Worm (Caenorhabditis elegans) whole organism, L1 larva: ENCODE results near the gene swsn-1.

Source experiments
- C16A3.4 ChIP-seq: fragments of 150-350 bp; optimal IDR thresholded peaks from 2 replicates; lab custom pipeline; 2014; ENCODE audit warnings: missing biosample characterization, missing genetic modification characterization
- F16B12.6 ChIP-seq: fragments of 150-350 bp; optimal IDR thresholded peaks from 2 replicates; lab custom pipeline; 2014; ENCODE audit warnings: missing biosample characterization, missing genetic modification characterization
- aha-1 ChIP-seq: fragments of 150-350 bp; optimal IDR thresholded peaks from 2 replicates; lab custom pipeline; 2014; ENCODE audit warnings: missing biosample characterization, missing genetic modification characterization
- blmp-1 ChIP-seq: fragments of 150-350 bp; optimal IDR thresholded peaks from 2 replicates; lab custom pipeline; 2014; ENCODE audit warnings: missing biosample characterization, missing genetic modification characterization
- ceh-63 ChIP-seq: fragments of 200-800 bp; sonication (Bioruptor generic); optimal IDR thresholded peaks from 2 replicates; lab custom pipeline; 2018; ENCODE audit warnings: mild to moderate bottlenecking, missing genetic modification characterization, missing compliant biosample characterization
- ceh-8 ChIP-seq: fragments of 200-800 bp; sonication (Bioruptor generic); optimal IDR thresholded peaks from 2 replicates; lab custom pipeline; 2018; ENCODE audit warnings: mild to moderate bottlenecking, missing genetic modification characterization, moderate library complexity, missing compliant biosample characterization
- ceh-82 ChIP-seq, 3 experiments: fragments of 150-350 bp in 1 of 3; sonication (generic microtip) in 2 of 3; optimal IDR thresholded peaks; 2 replicates each; lab custom pipeline; 2014 to 2017; ENCODE audit warnings: missing biosample characterization in 3 of 3, missing genetic modification characterization in 3 of 3
- ceh-90 ChIP-seq: sonication (generic microtip); optimal IDR thresholded peaks from 2 replicates; lab custom pipeline; 2016; ENCODE audit warnings: missing genetic modification characterization, missing compliant biosample characterization
- ces-1 ChIP-seq: fragments of 150-350 bp; optimal IDR thresholded peaks from 2 replicates; lab custom pipeline; 2014; ENCODE audit warnings: missing biosample characterization, missing genetic modification reagents, missing genetic modification characterization
- dpl-1 ChIP-seq, 3 experiments: fragments of 150-350 bp in 2 of 3; sonication (generic microtip) in 1 of 3; optimal IDR thresholded peaks; 2 replicates each; lab custom pipeline; 2014 to 2017; ENCODE audit warnings: missing biosample characterization in 3 of 3, missing genetic modification characterization in 3 of 3, missing genetic modification reagents in 3 of 3
- efl-1 ChIP-seq, 4 experiments: fragments of 150-350 bp; optimal IDR thresholded peaks in 3 of 4; peaks in 1 of 4; 1 replicate in 1 of 4; 2 replicates in 3 of 4; lab custom pipeline; 2014; ENCODE audit warnings: missing biosample characterization in 2 of 4, missing genetic modification characterization in 2 of 4, missing genetic modification reagents in 2 of 4
- efl-3 ChIP-seq: fragments of 200-800 bp; sonication (Bioruptor generic); optimal IDR thresholded peaks from 2 replicates; lab custom pipeline; 2018; ENCODE audit warnings: mild to moderate bottlenecking, missing genetic modification characterization, missing compliant biosample characterization
- elt-3 ChIP-seq, 6 experiments: fragments of 150-350 bp in 1 of 6; sonication (generic microtip); optimal IDR thresholded peaks; 2 replicates each; lab custom pipeline; 2017 to 2018; ENCODE audit warnings: missing biosample characterization in 6 of 6, missing genetic modification characterization in 6 of 6, inconsistent platforms in 1 of 6
- hpl-2 ChIP-seq: fragments of 150-350 bp; optimal IDR thresholded peaks from 2 replicates; lab custom pipeline; 2014; ENCODE audit warnings: missing biosample characterization, missing genetic modification reagents, missing genetic modification characterization
- isw-1 ChIP-seq: fragments of 200-800 bp; sonication (Bioruptor generic); IDR thresholded peaks from 2 replicates; pipeline ENCODE4 v1.3.6; 2022; ENCODE audit warnings: missing genetic modification characterization, missing compliant biosample characterization
- jun-1 ChIP-seq: fragments of 150-350 bp; optimal IDR thresholded peaks from 2 replicates; lab custom pipeline; 2014; ENCODE audit warnings: missing biosample characterization, missing genetic modification reagents, missing genetic modification characterization
- lin-13 ChIP-seq: fragments of 150-350 bp; optimal IDR thresholded peaks from 2 replicates; lab custom pipeline; 2014; ENCODE audit warnings: missing biosample characterization, missing genetic modification reagents, missing genetic modification characterization
- lin-14 ChIP-seq: fragments of 200-800 bp; sonication (Bioruptor generic); optimal IDR thresholded peaks from 2 replicates; lab custom pipeline; 2018; ENCODE audit warnings: mild to moderate bottlenecking, missing genetic modification characterization, moderate library complexity, missing compliant biosample characterization
- lin-35 ChIP-seq, 2 experiments: fragments of 150-350 bp; optimal IDR thresholded peaks; 2 replicates each; lab custom pipeline; 2014; ENCODE audit warnings: missing biosample characterization in 2 of 2, missing genetic modification characterization in 2 of 2, missing genetic modification reagents in 2 of 2
- lin-39 ChIP-seq: fragments of 150-350 bp; optimal IDR thresholded peaks from 2 replicates; lab custom pipeline; 2014; ENCODE audit warnings: missing biosample characterization, missing genetic modification reagents, missing genetic modification characterization
- lsy-2 ChIP-seq, 2 experiments: fragments of 150-350 bp; optimal IDR thresholded peaks; 2 replicates each; lab custom pipeline; 2014; ENCODE audit warnings: missing biosample characterization in 2 of 2, missing genetic modification characterization in 2 of 2
- mdl-1 ChIP-seq, 2 experiments: fragments of 150-350 bp; optimal IDR thresholded peaks; 2 replicates each; lab custom pipeline; 2014 to 2017; ENCODE audit warnings: missing biosample characterization in 2 of 2, missing genetic modification characterization in 2 of 2, inconsistent platforms in 1 of 2
- mep-1 ChIP-seq: fragments of 150-350 bp; optimal IDR thresholded peaks from 2 replicates; lab custom pipeline; 2014; ENCODE audit warnings: missing biosample characterization, missing genetic modification characterization
- nhr-11 ChIP-seq: fragments of 150-350 bp; optimal IDR thresholded peaks from 2 replicates; lab custom pipeline; 2014; ENCODE audit warnings: missing biosample characterization, missing genetic modification characterization
- nhr-12 ChIP-seq: sonication (generic microtip); optimal IDR thresholded peaks from 2 replicates; lab custom pipeline; 2017; ENCODE audit warnings: missing biosample characterization, missing genetic modification characterization
- nhr-19 ChIP-seq: fragments of 200-800 bp; sonication (Bioruptor generic); conservative IDR thresholded peaks from 2 replicates; pipeline ENCODE4 v1.3.6; 2022; ENCODE audit warnings: missing genetic modification characterization, missing compliant biosample characterization
- nhr-47 ChIP-seq: sonication (generic microtip); optimal IDR thresholded peaks from 2 replicates; lab custom pipeline; 2016; ENCODE audit warnings: mild to moderate bottlenecking, missing genetic modification characterization, moderate library complexity, missing compliant biosample characterization
- nhr-71 ChIP-seq: sonication (generic microtip); optimal IDR thresholded peaks from 2 replicates; lab custom pipeline; 2016; ENCODE audit warnings: mild to moderate bottlenecking, missing genetic modification characterization, moderate library complexity, missing compliant biosample characterization
- nhr-76 ChIP-seq: sonication (generic microtip); optimal IDR thresholded peaks from 2 replicates; lab custom pipeline; 2017; ENCODE audit warnings: missing biosample characterization, missing genetic modification characterization
- nhr-85 ChIP-seq: sonication (generic microtip); peaks from one replicate; lab custom pipeline; 2016; ENCODE audit warnings: missing genetic modification characterization, inconsistent platforms, missing compliant biosample characterization
- pag-3 ChIP-seq: sonication (generic microtip); optimal IDR thresholded peaks from 2 replicates; lab custom pipeline; 2017; ENCODE audit warnings: missing genetic modification characterization, mild to moderate bottlenecking, missing compliant biosample characterization, antibody characterized with exemption, borderline replicate concordance; ENCODE audit not compliant: insufficient read depth
- pqm-1 ChIP-seq: sonication (generic microtip); optimal IDR thresholded peaks from 3 replicates; lab custom pipeline; 2017; ENCODE audit warnings: missing biosample characterization, missing genetic modification characterization
- rnt-1 ChIP-seq: sonication (generic microtip); optimal IDR thresholded peaks from 2 replicates; lab custom pipeline; 2016; ENCODE audit warnings: mild to moderate bottlenecking, missing genetic modification characterization, moderate library complexity, missing compliant biosample characterization
- skn-1 ChIP-seq: fragments of 150-350 bp; optimal IDR thresholded peaks from 2 replicates; lab custom pipeline; 2014; ENCODE audit warnings: missing biosample characterization, missing genetic modification characterization
- snpc-4 ChIP-seq: fragments of 150-350 bp; optimal IDR thresholded peaks from 2 replicates; lab custom pipeline; 2014; ENCODE audit warnings: missing biosample characterization, missing genetic modification characterization
- snu-23 ChIP-seq: sonication (generic microtip); optimal IDR thresholded peaks from 2 replicates; lab custom pipeline; 2016; ENCODE audit warnings: missing genetic modification characterization, missing compliant biosample characterization
- sox-4 ChIP-seq: sonication (generic microtip); optimal IDR thresholded peaks from 2 replicates; lab custom pipeline; 2016; ENCODE audit warnings: missing genetic modification characterization, missing compliant biosample characterization
- sup-37 ChIP-seq: fragments of 200-800 bp; sonication (Bioruptor generic); optimal IDR thresholded peaks from 2 replicates; lab custom pipeline; 2018; ENCODE audit warnings: mild to moderate bottlenecking, missing genetic modification characterization, missing compliant biosample characterization
- swsn-7 ChIP-seq: sonication (generic microtip); optimal IDR thresholded peaks from 2 replicates; lab custom pipeline; 2016; ENCODE audit warnings: missing genetic modification characterization, missing compliant biosample characterization
- tbx-2 ChIP-seq: sonication (generic microtip); optimal IDR thresholded peaks from 2 replicates; lab custom pipeline; 2016; ENCODE audit warnings: missing genetic modification characterization, missing compliant biosample characterization
- unc-130 ChIP-seq: fragments of 150-350 bp; optimal IDR thresholded peaks from 2 replicates; lab custom pipeline; 2017; ENCODE audit warnings: missing biosample characterization, missing genetic modification characterization, inconsistent platforms
- unc-30 ChIP-seq: sonication (generic microtip); optimal IDR thresholded peaks from 2 replicates; lab custom pipeline; 2017; ENCODE audit warnings: missing biosample characterization, missing genetic modification characterization
- unc-86 ChIP-seq: sonication (generic microtip); optimal IDR thresholded peaks from 2 replicates; lab custom pipeline; 2016; ENCODE audit warnings: missing genetic modification characterization, missing compliant biosample characterization
- vab-15 ChIP-seq: sonication (generic microtip); optimal IDR thresholded peaks from 2 replicates; lab custom pipeline; 2017; ENCODE audit warnings: missing genotype, mild to moderate bottlenecking, missing genetic modification characterization, missing compliant biosample characterization
- xbp-1 ChIP-seq: sonication (generic microtip); optimal IDR thresholded peaks from 2 replicates; lab custom pipeline; 2016; ENCODE audit warnings: missing genetic modification characterization, missing compliant biosample characterization
- zag-1 ChIP-seq: fragments of 150-350 bp; optimal IDR thresholded peaks from 2 replicates; lab custom pipeline; 2014; ENCODE audit warnings: missing biosample characterization, missing genetic modification characterization
- ztf-4 ChIP-seq: fragments of 150-350 bp; optimal IDR thresholded peaks from 2 replicates; lab custom pipeline; 2014; ENCODE audit warnings: missing biosample characterization, missing genetic modification characterization

The swsn-1 gene

ce11 chrV:20276923-20277322 is 27.6 kb upstream of the swsn-1 start:
- TF ChIP-seq C16A3.4 (tag; lab: Kevin White, UChicago) (no peak), pag-3 (tag; lab: Kevin White, UChicago) (no peak), nhr-19 (GFP tag; lab: Robert Waterston, UW) (no peak), nhr-76 (tag; lab: Kevin White, UChicago) (no peak), ceh-82 (tag; optimal IDR thresholded peaks at IDR 0.05; lab: Kevin White, UChicago) (no peak), pqm-1 (no peak), sup-37 (GFP tag; lab: Kevin White, UChicago) (no peak), ztf-4 (tag; lab: Kevin White, UChicago) (no peak), ceh-8 (no peak), nhr-12 (tag; lab: Kevin White, UChicago) (no peak), hpl-2 (no peak), vab-15 (tag; lab: Kevin White, UChicago) (no peak), unc-30 (tag; lab: Kevin White, UChicago) (no peak), efl-3 (no peak), sox-4 (tag; lab: Kevin White, UChicago) (no peak), lin-13 (no peak), ceh-90 (tag; lab: Kevin White, UChicago) (no peak), mdl-1 (tag; optimal IDR thresholded peaks at IDR 0.05; lab: Kevin White, UChicago) (no peak), zag-1 (tag; lab: Kevin White, UChicago) (no peak), nhr-11 (tag; lab: Kevin White, UChicago) (no peak)
- TF ChIP-seq, all 84 proteins: peak for 0

ce11 chrV:20269661-20270137 is 20.4 kb upstream of the swsn-1 start, which contains the start of the genes prmt-1 and cdkr-3:
Gene prmt-1, minus strand, starts transcription at chrV:20269711.
Gene cdkr-3, plus strand, starts transcription at chrV:20270107.
- TF ChIP-seq ceh-63 (GFP tag; lab: Kevin White, UChicago) (no peak), nhr-47 (tag; lab: Kevin White, UChicago) (peak; percentile 41), blmp-1 (peak; percentile 80), rnt-1 (tag; lab: Kevin White, UChicago) (peak; percentile 77), dpl-1 (GFP tag; optimal IDR thresholded peaks at IDR 0.05; lab: Kevin White, UChicago) (peak; percentile 45 to 74 (median 62)), lin-14 (GFP tag; lab: Kevin White, UChicago) (no peak), aha-1 (tag; lab: Kevin White, UChicago) (no peak), F16B12.6 (tag; lab: Kevin White, UChicago) (peak; percentile 32), elt-3 (tag; optimal IDR thresholded peaks at IDR 0.05; lab: Kevin White, UChicago) (peak in 1 of 6 experiments; percentile 48), lin-35 (GFP tag; optimal IDR thresholded peaks at IDR 0.05; lab: Kevin White, UChicago) (peak; percentile 55 to 79), lin-39 (tag; lab: Kevin White, UChicago) (no peak), sox-4 (tag; lab: Kevin White, UChicago) (no peak), xbp-1 (tag; lab: Kevin White, UChicago) (peak; percentile 84), lsy-2 (tag; optimal IDR thresholded peaks at IDR 0.05; lab: Kevin White, UChicago) (peak; percentile 42 to 82), C16A3.4 (tag; lab: Kevin White, UChicago) (peak; percentile 45), lin-13 (peak; percentile 17), efl-1 (optimal IDR thresholded peaks at IDR 0.05; lab: Kevin White, UChicago) (peak; percentile 55 to 66), efl-1 (GFP tag; optimal IDR thresholded peaks at IDR 0.05 in 1 of 2; lab: Kevin White, UChicago) (peak; percentile 62 to 80), ces-1 (GFP tag; lab: Kevin White, UChicago) (no peak), unc-130 (peak; percentile 35), nhr-71 (tag; lab: Kevin White, UChicago) (peak; percentile 52), mep-1 (tag; lab: Kevin White, UChicago) (peak; percentile 46), nhr-12 (tag; lab: Kevin White, UChicago) (no peak), jun-1 (tag; lab: Kevin White, UChicago) (no peak), nhr-85 (tag; lab: Kevin White, UChicago) (peak; percentile 56), tbx-2 (peak; percentile 9), unc-86 (tag; lab: Kevin White, UChicago) (no peak), isw-1 (peak; percentile 10; the same call in 1 of the 2 replicates), ceh-82 (tag; optimal IDR thresholded peaks at IDR 0.05; lab: Kevin White, UChicago) (peak; percentile 13 to 59 (median 52)), nhr-11 (tag; lab: Kevin White, UChicago) (no peak), snu-23 (GFP tag; lab: Kevin White, UChicago) (peak; percentile 60), swsn-7 (peak; percentile 30), snpc-4 (peak; percentile 4), skn-1 (peak; percentile 59)
